Worm (Caenorhabditis elegans): ENCODE measurements around the gene Y51A2D.21.

The Y51A2D.21 gene

DNA sequence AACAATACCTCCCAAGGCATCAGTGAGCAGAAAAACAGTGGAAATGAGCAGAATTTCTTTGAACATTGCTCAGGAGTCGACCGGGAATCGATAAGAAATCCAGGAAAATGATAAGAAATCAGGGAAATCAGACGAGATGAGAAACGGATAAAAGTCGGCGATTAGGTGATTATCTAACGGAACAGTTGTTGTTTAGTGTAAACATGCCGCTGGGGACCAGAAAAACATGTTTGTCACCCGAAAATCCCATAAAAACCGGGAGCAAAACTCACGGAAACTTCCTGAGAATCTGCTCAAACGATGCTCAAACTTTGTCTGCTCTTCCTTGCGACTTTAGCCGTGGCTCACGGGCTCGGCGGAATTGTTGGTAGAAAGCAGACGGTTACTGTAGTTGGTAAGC is 15.1 kb upstream of the Y51A2D.21 start, which contains the start of the genes ttr-24 and ttr-25:
Gene ttr-24, minus strand, starts transcription at position 156 of the 400 bp plus-strand sequence.
Gene ttr-25, plus strand, starts transcription at position 227 of the 400 bp plus-strand sequence.
- TF ChIP-seq syd-9 (tag; optimal IDR thresholded peaks at IDR 0.05), result no peak
- no peak for TF ChIP-seq sdc-2 (tag; optimal IDR thresholded peaks at IDR 0.05)
- no peak for TF ChIP-seq hlh-13 (GFP tag; optimal IDR thresholded peaks at IDR 0.05)
- TF ChIP-seq nhr-232 (tag; optimal IDR thresholded peaks at IDR 0.05), result no peak
- TF ChIP-seq ets-4 (tag; optimal IDR thresholded peaks at IDR 0.05), result no peak
- TF ChIP-seq pha-4 (tag; optimal IDR thresholded peaks at IDR 0.05), result no peak
- no peak for TF ChIP-seq ceh-48 (tag; optimal IDR thresholded peaks at IDR 0.05)
- no peak for TF ChIP-seq gmeb-2 (tag; optimal IDR thresholded peaks at IDR 0.05)

DNA sequence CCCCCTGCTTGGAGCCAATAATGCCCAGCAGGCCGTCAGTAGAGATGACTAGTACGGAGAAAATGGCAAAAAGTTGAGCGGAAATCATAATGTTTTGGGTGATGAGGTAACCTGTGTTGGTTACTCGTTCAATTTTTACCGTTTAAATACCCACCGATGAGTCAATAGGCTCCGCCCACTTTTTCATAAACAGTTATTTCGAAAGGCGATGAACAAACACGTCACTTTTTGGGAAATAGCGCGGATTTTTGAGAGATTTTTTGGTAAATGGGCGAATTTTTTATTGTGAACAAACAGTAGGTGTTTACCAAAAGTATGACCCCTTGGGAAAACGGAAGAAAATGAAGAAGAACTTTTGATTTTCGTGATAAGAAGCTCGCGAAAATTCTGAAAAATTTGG is 11.4 kb upstream of the Y51A2D.21 start, which contains the start of gene ttr-26:
Gene ttr-26, minus strand, starts transcription at position 101 of the 400 bp plus-strand sequence.
- TF ChIP-seq hlh-13 (GFP tag; optimal IDR thresholded peaks at IDR 0.05), result no peak
- TF ChIP-seq elt-4 (tag; optimal IDR thresholded peaks at IDR 0.05), result no peak

DNA sequence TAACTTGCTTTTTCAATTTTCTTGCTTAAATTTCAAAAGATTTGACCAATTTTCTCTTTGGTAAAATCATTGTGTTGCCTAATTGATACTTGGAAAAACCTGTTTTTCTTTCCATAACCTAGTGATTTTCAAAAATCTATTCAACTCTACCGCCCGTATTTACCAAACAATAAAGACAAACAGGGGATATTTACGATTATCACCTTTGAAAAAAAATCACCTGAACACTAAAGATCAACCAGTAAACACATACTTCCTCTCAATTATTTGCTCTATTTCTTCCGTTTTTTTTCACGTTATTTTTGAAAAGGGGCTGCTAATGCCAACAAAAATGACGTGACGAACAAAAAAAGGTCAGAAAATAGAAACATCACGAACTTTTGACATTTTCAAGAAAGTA is 10.7 kb upstream of the Y51A2D.21 start:
- TF ChIP-seq C38D4.7 (GFP tag; optimal IDR thresholded peaks at IDR 0.05) (no peak), gmeb-2 (tag; optimal IDR thresholded peaks at IDR 0.05) (no peak), ceh-34 (tag; optimal IDR thresholded peaks at IDR 0.05) (no peak), pax-1 (tag; optimal IDR thresholded peaks at IDR 0.05) (no peak), syd-9 (tag; optimal IDR thresholded peaks at IDR 0.05) (no peak)

DNA sequence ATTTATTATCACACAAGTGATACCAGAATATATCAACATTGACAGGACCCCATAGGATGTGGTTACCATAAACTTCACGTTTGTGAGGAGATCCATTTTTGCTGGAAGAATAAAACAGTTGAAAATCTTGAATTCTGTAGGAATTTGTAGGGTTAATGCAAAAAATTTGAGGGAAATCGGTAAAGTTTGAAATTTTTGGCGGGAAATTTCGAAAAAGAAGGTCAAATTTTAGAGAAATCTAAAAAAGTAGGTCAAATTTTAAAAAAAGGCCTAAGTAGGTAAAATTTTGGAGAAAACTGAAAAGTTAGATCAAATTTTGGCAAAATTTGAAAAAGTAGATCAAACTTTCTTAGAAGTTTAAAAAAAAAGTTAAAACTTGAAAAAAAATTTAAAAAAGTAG is 6.8 kb upstream of the Y51A2D.21 start, which contains the start of gene srg-34:
Gene srg-34, minus strand, starts transcription at position 101 of the 400 bp plus-strand sequence.
- TF ChIP-seq C08G9.2 (tag; optimal IDR thresholded peaks at IDR 0.05) (no peak), dve-1 (tag; optimal IDR thresholded peaks at IDR 0.05) (no peak), mec-3 (tag; optimal IDR thresholded peaks at IDR 0.05; ENCODE audit: borderline replicate concordance) (no peak), zip-5 (tag; optimal IDR thresholded peaks at IDR 0.05) (no peak), ets-4 (tag; optimal IDR thresholded peaks at IDR 0.05) (no peak)

DNA sequence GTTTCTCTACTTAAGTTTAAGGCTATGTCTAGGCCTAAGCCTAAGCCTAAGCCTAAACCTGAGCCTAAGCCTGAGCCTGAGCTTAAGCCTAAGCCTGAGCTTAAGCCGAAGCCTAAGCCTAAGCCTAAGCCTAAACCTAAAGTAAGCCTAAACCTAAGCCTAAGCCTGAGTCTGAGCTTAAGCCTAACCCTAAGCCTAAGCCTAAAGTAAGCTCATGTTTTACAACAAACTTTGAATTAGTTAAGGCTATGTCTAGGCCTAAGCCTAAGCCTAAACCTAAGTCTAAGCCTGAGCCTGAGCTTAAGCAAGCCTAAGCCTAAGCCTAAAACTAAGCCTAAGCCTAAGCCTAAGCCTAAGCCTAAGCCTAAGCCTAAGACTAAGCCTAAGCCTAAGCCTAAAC is 6.0 kb upstream of the Y51A2D.21 start:
- TF ChIP-seq npax-4 (tag; optimal IDR thresholded peaks at IDR 0.05), result no peak
- TF ChIP-seq dve-1 (tag; optimal IDR thresholded peaks at IDR 0.05), result peak; percentile 91

DNA sequence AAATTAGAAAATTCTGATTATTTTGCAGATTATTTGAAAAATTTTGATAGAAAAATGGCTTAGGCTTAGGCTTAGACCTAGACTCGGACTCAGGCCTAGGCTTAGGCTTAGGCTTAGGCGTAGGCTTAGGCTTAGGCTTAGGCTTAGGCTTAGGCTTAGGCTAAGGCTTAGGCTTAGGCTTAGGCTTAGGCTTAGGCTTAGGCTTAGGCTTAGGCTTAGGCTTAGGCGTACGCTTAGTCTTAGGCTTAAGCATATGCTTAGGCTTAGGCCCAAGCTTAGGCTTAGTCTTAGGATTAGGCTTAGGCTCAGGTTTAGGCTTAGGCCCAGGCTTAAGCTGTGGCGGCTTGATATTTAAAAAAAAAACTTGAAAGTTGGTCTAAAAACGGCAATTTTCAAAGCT is 5.3 kb upstream of the Y51A2D.21 start:
- peak; percentile 77 for TF ChIP-seq dve-1 (tag; optimal IDR thresholded peaks at IDR 0.05)

DNA sequence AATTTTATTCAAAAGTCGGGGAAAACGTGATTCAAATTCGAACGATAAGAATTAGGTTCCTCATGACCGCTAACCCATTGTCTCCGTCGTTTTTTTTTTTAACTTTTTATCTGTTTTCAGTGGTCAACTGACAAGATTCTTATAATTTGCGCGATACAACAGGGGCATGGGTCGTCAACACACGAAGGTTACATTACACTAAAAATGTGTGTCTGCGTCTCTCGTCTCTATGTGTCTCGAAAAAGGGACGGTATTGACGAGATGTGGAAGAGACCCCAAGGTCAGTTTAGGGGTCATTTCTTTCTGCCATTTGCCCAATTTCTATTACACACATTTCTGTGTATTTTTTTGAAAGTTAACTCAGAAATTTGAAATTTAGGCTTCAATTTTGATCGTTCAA is 2.2 kb upstream of the Y51A2D.21 start:
- no peak for TF ChIP-seq dve-1 (tag; optimal IDR thresholded peaks at IDR 0.05)
- TF ChIP-seq zip-5 (tag; optimal IDR thresholded peaks at IDR 0.05), result no peak
- TF ChIP-seq unc-3 (GFP tag; conservative IDR thresholded peaks at IDR 0.05), result no peak
- TF ChIP-seq unc-3 (tag; optimal IDR thresholded peaks at IDR 0.05), result no peak
- TF ChIP-seq hlh-15 (tag; optimal IDR thresholded peaks at IDR 0.05), result no peak
- TF ChIP-seq pha-2 (tag; optimal IDR thresholded peaks at IDR 0.05), result no peak
- no peak for TF ChIP-seq fkh-10 (GFP tag; optimal IDR thresholded peaks at IDR 0.05)
- TF ChIP-seq nfya-1 (tag; optimal IDR thresholded peaks at IDR 0.05), result no peak
- no peak for TF ChIP-seq hlh-6 (tag; optimal IDR thresholded peaks at IDR 0.05)
- TF ChIP-seq lim-6 (tag; optimal IDR thresholded peaks at IDR 0.05), result no peak
- no peak for TF ChIP-seq ahr-1 (tag; optimal IDR thresholded peaks at IDR 0.05)

DNA sequence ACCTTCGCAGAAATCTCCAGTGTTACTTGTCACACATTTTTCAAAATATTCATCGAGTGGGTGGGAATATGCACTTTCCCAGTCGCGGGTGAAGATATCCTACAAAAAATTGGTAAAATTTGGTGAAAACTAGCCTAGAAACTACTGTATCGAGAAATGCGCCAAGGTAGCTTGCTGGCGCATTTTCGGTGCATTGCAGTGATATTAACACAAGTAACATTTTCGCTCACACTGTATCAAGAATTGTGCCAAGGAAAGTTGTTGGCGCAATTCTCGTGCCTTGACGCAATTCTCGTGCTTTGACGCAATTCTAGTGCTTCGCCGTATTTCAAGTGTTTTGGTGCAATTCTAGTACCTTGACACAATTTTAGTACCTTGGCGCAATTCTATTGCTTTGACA is 1.6 kb downstream of the Y51A2D.21 start:
- TF ChIP-seq unc-42 (tag; optimal IDR thresholded peaks at IDR 0.05) (no peak), nhr-232 (tag; optimal IDR thresholded peaks at IDR 0.05) (no peak), T23F11.4 (GFP tag; optimal IDR thresholded peaks at IDR 0.05) (no peak), fax-1 (tag; optimal IDR thresholded peaks at IDR 0.05) (no peak), dve-1 (tag; optimal IDR thresholded peaks at IDR 0.05) (no peak), ceh-30 (tag; optimal IDR thresholded peaks at IDR 0.05) (no peak), hlh-6 (tag; optimal IDR thresholded peaks at IDR 0.05) (no peak), ceh-24 (tag; optimal IDR thresholded peaks at IDR 0.05) (no peak), hlh-13 (GFP tag; optimal IDR thresholded peaks at IDR 0.05) (no peak)

Measured in whole organism, late embryonic.